Fruit fly (Drosophila melanogaster) whole organism, larva: ENCODE data around the gene CG32832.

Source experiments
- noc ChIP-seq: fragments of 200-800 bp; sonication (Bioruptor generic); optimal IDR thresholded peaks from 3 replicates; lab custom pipeline; 2019; ENCODE audit warnings: missing biosample characterization, mild to moderate bottlenecking, missing genetic modification characterization, moderate library complexity

CG32832 gene

dm6 chr2L:16879288-16879687 lies at the start of gene CG32832, which contains the start of the genes CG31743 and CG34313:
CG32832 (minus strand) TSS chr2L:16879290.
CG31743 (plus strand) TSS chr2L:16879517.
CG34313 (plus strand) TSS chr2L:16879517.
- no peak for TF ChIP-seq noc

- TF ChIP-seq noc: no peak
Observed at dm6 chr2L:16921825-16922224, 42.7 kb upstream of the CG32832 start.

- peak; percentile 92 for TF ChIP-seq noc
Observed at dm6 chr2L:16910177-16910576, 31.1 kb upstream of the CG32832 start, which contains the start of gene ApepP. ApepP (minus strand) TSS chr2L:16910418.

dm6 chr2L:16909290-16909689 lies 30.2 kb upstream of the CG32832 start:
- no peak for TF ChIP-seq noc

dm6 chr2L:16902003-16902402 lies 22.9 kb upstream of the CG32832 start, which contains the start of gene CG12288:
CG12288 (minus strand) TSS chr2L:16902218.
- no peak for TF ChIP-seq noc

dm6 chr2L:16900373-16900772 lies 21.3 kb upstream of the CG32832 start, which contains the start of gene CG31805:
CG31805 (minus strand) TSS chr2L:16900473.
- TF ChIP-seq noc: no peak

- TF ChIP-seq noc: no peak
Observed at dm6 chr2L:16889608-16890007, 10.5 kb upstream of the CG32832 start, which contains the start of gene CG42556. CG42556 (plus strand) TSS chr2L:16889908.

dm6 chr2L:16888574-16889376 lies 9.7 kb upstream of the CG32832 start:
- peak; percentile 51 for TF ChIP-seq noc

- TF ChIP-seq noc: peak; percentile 53
Observed at dm6 chr2L:16887660-16888573, 8.8 kb upstream of the CG32832 start, which contains the start of the genes osi and tweek. osi (minus strand) TSS chr2L:16887966. tweek (plus strand) TSS chr2L:16888490.

- TF ChIP-seq noc: peak; percentile 44
Observed at dm6 chr2L:16886459-16886858, 7.4 kb upstream of the CG32832 start.

- no peak for TF ChIP-seq noc
Observed at dm6 chr2L:16885347-16885746, 6.3 kb upstream of the CG32832 start.

dm6 chr2L:16884702-16885101 lies 5.6 kb upstream of the CG32832 start:
- no peak for TF ChIP-seq noc

dm6 chr2L:16882871-16883849 lies 4.1 kb upstream of the CG32832 start:
- no peak for TF ChIP-seq noc

- TF ChIP-seq noc: no peak
Observed at dm6 chr2L:16882372-16882771, 3.3 kb upstream of the CG32832 start.

- peak; percentile 5 for TF ChIP-seq noc
Observed at dm6 chr2L:16880930-16881329, 1.8 kb upstream of the CG32832 start.

- TF ChIP-seq noc: no peak
Observed at dm6 chr2L:16877678-16878077, 1.4 kb downstream of the CG32832 start.
